Worm (Caenorhabditis elegans): Measurements from ENCODE around the gene rtfo-1.
"Not testable (repeated sequence)": the region's sequence is repeated elsewhere in the genome, so short reads cannot be mapped to it uniquely, and the experiment has no call there.

- not testable (repeated sequence) for TF ChIP-seq B0310.2 (tag; optimal IDR thresholded peaks at IDR 0.05); ama-1 (optimal IDR thresholded peaks at IDR 0.05); F13C5.2 (tag; optimal IDR thresholded peaks at IDR 0.05); scrt-1 (GFP tag; IDR thresholded peaks at IDR 0.05); flt-1 (GFP tag; IDR thresholded peaks at IDR 0.05)
These were observed 21.0 kb upstream of the rtfo-1 start for ce11 chrV:9603488-9603887.
